Worm (Caenorhabditis elegans): Measurements from ENCODE around the gene nhr-41.

ce11 chrIV:1381596-1382274 lies 4.3 kb upstream of the nhr-41 start:
- TF ChIP-seq ceh-34 (tag; optimal IDR thresholded peaks at IDR 0.05), result no peak
- TF ChIP-seq elt-4 (tag; optimal IDR thresholded peaks at IDR 0.05), result no peak
- no peak for TF ChIP-seq tbx-7 (tag; optimal IDR thresholded peaks at IDR 0.05)
- no peak for TF ChIP-seq hlh-30 (tag; optimal IDR thresholded peaks at IDR 0.05; ENCODE audit: insufficient read depth)
- no peak for TF ChIP-seq ceh-19 (GFP tag; optimal IDR thresholded peaks at IDR 0.05)

Data from whole organism, late embryonic.